Fruit fly (Drosophila melanogaster): Measurements from ENCODE around the gene CG11619.
A peak's percentile ranks its signal among the peaks of the same experiment; 100 is the strongest.

Gene CG11619

dm6 chr3L:19031858-19032257 lies 43.7 kb upstream of the CG11619 start:
- TF ChIP-seq hth (optimal IDR thresholded peaks at IDR 0.05) = peak; percentile 11
- peak; percentile 59 for TF ChIP-seq twi (tag; optimal IDR thresholded peaks at IDR 0.05)
- peak; percentile 63 for TF ChIP-seq D (optimal IDR thresholded peaks at IDR 0.05)
- TF ChIP-seq D (GFP tag; optimal IDR thresholded peaks at IDR 0.05) = no peak
- TF ChIP-seq cad (GFP tag; optimal IDR thresholded peaks at IDR 0.05) = peak; percentile 58
- TF ChIP-seq lmd (GFP tag; IDR thresholded peaks at IDR 0.05) = no peak
- TF ChIP-seq Dref (GFP tag; IDR thresholded peaks at IDR 0.05) = no peak
- peak; percentile 43 for TF ChIP-seq CG15479 (GFP tag; optimal IDR thresholded peaks at IDR 0.05)
- peak; percentile 48 for TF ChIP-seq zen (tag; optimal IDR thresholded peaks at IDR 0.05)

dm6 chr3L:19027172-19027571 lies 39.0 kb upstream of the CG11619 start:
- TF ChIP-seq CG8388 (GFP tag; optimal IDR thresholded peaks at IDR 0.05) (no peak), ken (GFP tag; IDR thresholded peaks at IDR 0.05) (no peak), odd (GFP tag; optimal IDR thresholded peaks at IDR 0.05) (no peak), CG12391 (tag; optimal IDR thresholded peaks at IDR 0.05) (peak; percentile 2), CG9609 (GFP tag; optimal IDR thresholded peaks at IDR 0.05) (no peak), ftz-f1 (GFP tag; optimal IDR thresholded peaks at IDR 0.05) (no peak), cg (GFP tag; optimal IDR thresholded peaks at IDR 0.05) (no peak), Asciz (GFP tag; optimal IDR thresholded peaks at IDR 0.05) (peak; percentile 12), gcm (GFP tag; optimal IDR thresholded peaks at IDR 0.05) (no peak), CG8281 (tag; optimal IDR thresholded peaks at IDR 0.05) (no peak), Sox102F (GFP tag; optimal IDR thresholded peaks at IDR 0.05) (peak; percentile 10), otp (GFP tag; IDR thresholded peaks at IDR 0.05) (no peak), fru (optimal IDR thresholded peaks at IDR 0.05) (no peak), CG6813 (GFP tag; optimal IDR thresholded peaks at IDR 0.05) (peak; percentile 35), CHES-1-like (GFP tag; optimal IDR thresholded peaks at IDR 0.05) (no peak), CG3847 (GFP tag; IDR thresholded peaks at IDR 0.05) (no peak), klu (GFP tag; IDR thresholded peaks at IDR 0.05) (no peak), CG7839 (tag; optimal IDR thresholded peaks at IDR 0.05) (peak; percentile 21), PHDP (tag; optimal IDR thresholded peaks at IDR 0.05) (peak; percentile 25), inv (GFP tag; IDR thresholded peaks at IDR 0.05; ENCODE audit: partially characterized antibody) (no peak), fd96Cb (tag; optimal IDR thresholded peaks at IDR 0.05) (peak; percentile 17), CG8944 (GFP tag; optimal IDR thresholded peaks at IDR 0.05) (no peak), Atf-2 (GFP tag; optimal IDR thresholded peaks at IDR 0.05) (peak; percentile 5), CG7271 (tag; optimal IDR thresholded peaks at IDR 0.05) (no peak), sob (GFP tag; IDR thresholded peaks at IDR 0.05) (no peak), CG18599 (GFP tag; optimal IDR thresholded peaks at IDR 0.05) (peak; percentile 23), CG7556 (GFP tag; optimal IDR thresholded peaks at IDR 0.05) (peak; percentile 22), Med (GFP tag) (peak; percentile 74), CG11456 (GFP tag; IDR thresholded peaks at IDR 0.05) (no peak), cwo (GFP tag; optimal IDR thresholded peaks at IDR 0.05) (no peak), disco-r (GFP tag; optimal IDR thresholded peaks at IDR 0.05) (no peak), sens (GFP tag) (peak; percentile 27), CG1647 (GFP tag; optimal IDR thresholded peaks at IDR 0.05) (no peak), CG12219 (GFP tag; optimal IDR thresholded peaks at IDR 0.05) (no peak), CG11696 (GFP tag; IDR thresholded peaks at IDR 0.05) (no peak), row (GFP tag; IDR thresholded peaks at IDR 0.05) (peak; percentile 27; the same call in 2 of the 3 replicates), Sox100B (GFP tag; optimal IDR thresholded peaks at IDR 0.05) (peak; percentile 5), CG2875 (GFP tag; optimal IDR thresholded peaks at IDR 0.05) (no peak), CG17359 (tag; optimal IDR thresholded peaks at IDR 0.05) (peak; percentile 28), da (GFP tag; optimal IDR thresholded peaks at IDR 0.05) (no peak), wek (GFP tag; optimal IDR thresholded peaks at IDR 0.05) (no peak), nmo (GFP tag; optimal IDR thresholded peaks at IDR 0.05) (peak; percentile 8)
